Worm (Caenorhabditis elegans): Measurements from ENCODE around the gene tbc-13.

The tbc-13 gene

DNA sequence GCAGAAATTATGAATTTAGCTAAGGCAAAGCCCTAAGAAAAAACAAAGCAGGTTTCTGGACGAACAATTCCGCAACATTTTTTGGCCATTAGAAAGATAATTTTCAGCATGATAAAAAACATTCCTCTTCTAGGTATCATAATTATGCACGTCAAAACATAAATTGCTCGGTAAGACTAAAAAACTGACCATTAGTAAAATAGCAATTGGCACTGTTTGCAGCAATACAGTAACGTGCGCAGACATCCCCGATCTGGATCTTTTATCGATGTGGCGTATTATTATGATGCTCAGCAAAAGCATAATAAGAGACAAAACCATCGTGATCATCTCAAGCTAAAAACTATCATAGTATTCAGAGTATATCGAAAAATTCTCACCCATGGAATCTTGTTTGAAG is 8.4 kb upstream of the tbc-13 start:
- TF ChIP-seq eor-1 (tag; optimal IDR thresholded peaks at IDR 0.05) (no peak), nhr-77 (tag; optimal IDR thresholded peaks at IDR 0.05) (no peak), ZK546.5 (tag; optimal IDR thresholded peaks at IDR 0.05) (no peak), elt-3 (tag; optimal IDR thresholded peaks at IDR 0.05) (no peak), R02D3.7 (tag; optimal IDR thresholded peaks at IDR 0.05) (no peak), ceh-82 (tag; optimal IDR thresholded peaks at IDR 0.05) (no peak), nfya-1 (tag; optimal IDR thresholded peaks at IDR 0.05; ENCODE audit: insufficient read depth) (no peak), pqm-1 (tag; optimal IDR thresholded peaks at IDR 0.05) (no peak), lin-39 (tag; optimal IDR thresholded peaks at IDR 0.05) (no peak), skn-1 (tag; optimal IDR thresholded peaks at IDR 0.05) (no peak), nhr-76 (tag; optimal IDR thresholded peaks at IDR 0.05) (no peak), nhr-28 (tag; optimal IDR thresholded peaks at IDR 0.05) (no peak)

DNA sequence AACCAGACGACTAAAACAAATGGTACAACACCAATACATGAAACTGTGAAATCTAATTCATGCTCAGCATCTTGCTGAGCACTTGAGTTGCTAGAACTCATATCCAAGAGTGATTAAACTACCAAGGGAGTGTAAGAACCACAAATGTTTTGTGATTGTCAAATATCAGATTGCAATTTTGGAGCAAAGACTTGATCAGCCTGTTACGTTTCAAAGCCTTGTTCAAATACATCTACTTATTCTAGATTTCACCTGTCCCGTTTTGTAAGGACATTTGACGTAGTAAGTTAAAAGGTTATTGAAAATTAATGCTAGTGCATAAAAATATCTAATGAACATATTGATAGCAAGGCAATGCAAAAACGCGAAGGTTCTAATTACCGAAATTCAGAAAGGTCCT is 7.5 kb upstream of the tbc-13 start, which contains the start of gene F45E6.1:
F45E6.1 (minus strand) TSS at position 101 of the 400 bp plus-strand sequence.
- TF ChIP-seq aly-2 (tag; optimal IDR thresholded peaks at IDR 0.05) (no peak), ceh-28 (tag; optimal IDR thresholded peaks at IDR 0.05) (no peak), pha-4 (tag; optimal IDR thresholded peaks at IDR 0.05) (no peak), fkh-2 (tag; optimal IDR thresholded peaks at IDR 0.05) (no peak), nhr-25 (tag; optimal IDR thresholded peaks at IDR 0.05) (no peak), nhr-237 (tag; optimal IDR thresholded peaks at IDR 0.05) (no peak), elt-1 (tag; optimal IDR thresholded peaks at IDR 0.05) (no peak), pqm-1 (tag; optimal IDR thresholded peaks at IDR 0.05) (no peak), nhr-67 (tag; optimal IDR thresholded peaks at IDR 0.05) (no peak), mdl-1 (tag; optimal IDR thresholded peaks at IDR 0.05) (no peak), nhr-76 (tag; optimal IDR thresholded peaks at IDR 0.05) (no peak), fos-1 (tag; optimal IDR thresholded peaks at IDR 0.05) (no peak), elt-2 (tag; optimal IDR thresholded peaks at IDR 0.05) (no peak)

ce11 chrX:12478465-12478864 is 6.4 kb upstream of the tbc-13 start:
- TF ChIP-seq R02D3.7 (tag; optimal IDR thresholded peaks at IDR 0.05) (no peak), nhr-28 (tag; optimal IDR thresholded peaks at IDR 0.05) (no peak), elt-2 (tag; optimal IDR thresholded peaks at IDR 0.05) (peak; percentile 42), lin-15B (tag; optimal IDR thresholded peaks at IDR 0.05) (no peak), pha-4 (tag; optimal IDR thresholded peaks at IDR 0.05) (peak; percentile 70), egl-5 (tag; optimal IDR thresholded peaks at IDR 0.05) (no peak), nhr-12 (tag; optimal IDR thresholded peaks at IDR 0.05) (no peak), elt-3 (tag; optimal IDR thresholded peaks at IDR 0.05) (no peak), snpc-4 (tag; optimal IDR thresholded peaks at IDR 0.05) (no peak), nhr-67 (tag; optimal IDR thresholded peaks at IDR 0.05) (no peak), daf-12 (tag; optimal IDR thresholded peaks at IDR 0.05) (no peak), ceh-82 (tag; optimal IDR thresholded peaks at IDR 0.05) (no peak), fkh-2 (tag; optimal IDR thresholded peaks at IDR 0.05) (no peak), pqm-1 (tag; optimal IDR thresholded peaks at IDR 0.05) (peak; percentile 60), jun-1 (tag; optimal IDR thresholded peaks at IDR 0.05) (no peak), mml-1 (tag; optimal IDR thresholded peaks at IDR 0.05) (no peak), zag-1 (tag; optimal IDR thresholded peaks at IDR 0.05) (no peak)

- TF ChIP-seq nhr-25 (tag; optimal IDR thresholded peaks at IDR 0.05) (no peak), nhr-12 (tag; optimal IDR thresholded peaks at IDR 0.05) (no peak), elt-2 (tag; optimal IDR thresholded peaks at IDR 0.05) (no peak), snpc-4 (tag; optimal IDR thresholded peaks at IDR 0.05) (no peak), tbx-2 (tag; optimal IDR thresholded peaks at IDR 0.05) (no peak), ztf-11 (tag; optimal IDR thresholded peaks at IDR 0.05) (no peak), nhr-67 (tag; optimal IDR thresholded peaks at IDR 0.05) (no peak), nhr-43 (tag; optimal IDR thresholded peaks at IDR 0.05; ENCODE audit: poor library complexity, severe bottlenecking) (no peak)
Measured at ce11 chrX:12479027-12479426, 5.8 kb upstream of the tbc-13 start.

DNA sequence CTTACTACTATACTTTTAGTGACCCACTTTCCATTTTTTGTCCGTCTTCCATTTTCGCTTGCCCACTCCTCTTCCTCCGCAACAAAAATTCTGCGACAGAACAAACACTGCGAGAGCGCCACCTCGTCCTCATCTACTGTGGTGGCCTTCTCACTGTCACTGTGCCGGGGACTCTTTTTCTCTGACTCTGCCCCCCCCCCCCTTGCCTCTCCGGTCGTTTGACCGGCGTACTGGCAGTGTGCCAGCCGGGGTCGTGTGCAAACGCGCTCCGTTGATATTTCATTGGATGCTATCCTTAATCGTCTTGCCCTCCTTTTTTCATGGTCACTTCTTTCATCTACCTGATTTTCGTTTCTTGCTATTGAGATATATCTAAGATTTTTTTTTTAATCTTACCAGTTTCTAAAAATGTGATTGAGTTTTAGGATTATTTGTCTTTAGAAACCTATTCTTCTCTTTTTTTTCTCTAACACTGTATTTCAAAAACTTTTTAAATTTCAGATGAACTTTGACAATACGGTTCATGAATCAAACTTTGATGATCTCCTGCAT is 4.3 kb upstream of the tbc-13 start, which contains the start of gene atf-6:
atf-6 (plus strand) TSS at position 502 of the 552 bp plus-strand sequence.
- peak; percentile 84 for TF ChIP-seq nfya-1 (tag; optimal IDR thresholded peaks at IDR 0.05; ENCODE audit: insufficient read depth)
- peak; percentile 43 for TF ChIP-seq snpc-4 (tag; optimal IDR thresholded peaks at IDR 0.05)
- TF ChIP-seq ceh-16 (tag; optimal IDR thresholded peaks at IDR 0.05): no peak
- TF ChIP-seq egl-27 (tag; optimal IDR thresholded peaks at IDR 0.05): no peak
- TF ChIP-seq nhr-77 (tag; optimal IDR thresholded peaks at IDR 0.05): no peak
- no peak for TF ChIP-seq ZK546.5 (tag; optimal IDR thresholded peaks at IDR 0.05)
- TF ChIP-seq R02D3.7 (tag; optimal IDR thresholded peaks at IDR 0.05): peak; percentile 15
- TF ChIP-seq ztf-4 (tag; optimal IDR thresholded peaks at IDR 0.05): no peak
- no peak for TF ChIP-seq ztf-11 (tag; optimal IDR thresholded peaks at IDR 0.05)
- TF ChIP-seq nhr-43 (tag; optimal IDR thresholded peaks at IDR 0.05; ENCODE audit: poor library complexity, severe bottlenecking): peak; percentile 65
- TF ChIP-seq pha-4 (tag; optimal IDR thresholded peaks at IDR 0.05): peak; percentile 90
- peak; percentile 78 for TF ChIP-seq lin-15B (tag; optimal IDR thresholded peaks at IDR 0.05)
- TF ChIP-seq ceh-9 (tag; optimal IDR thresholded peaks at IDR 0.05): no peak
- peak; percentile 61 for TF ChIP-seq ceh-28 (tag; optimal IDR thresholded peaks at IDR 0.05)
- TF ChIP-seq nhr-25 (tag; optimal IDR thresholded peaks at IDR 0.05): peak; percentile 82
- no peak for TF ChIP-seq nhr-28 (tag; optimal IDR thresholded peaks at IDR 0.05)
- TF ChIP-seq nhr-11 (tag; optimal IDR thresholded peaks at IDR 0.05): no peak
- peak; percentile 79 for TF ChIP-seq tbx-2 (tag; optimal IDR thresholded peaks at IDR 0.05)
- TF ChIP-seq skn-1 (tag; optimal IDR thresholded peaks at IDR 0.05): peak; percentile 53
- no peak for TF ChIP-seq daf-12 (tag; optimal IDR thresholded peaks at IDR 0.05)
- no peak for TF ChIP-seq nhr-237 (tag; optimal IDR thresholded peaks at IDR 0.05)
- TF ChIP-seq unc-62 (GFP tag; optimal IDR thresholded peaks at IDR 0.05): peak; percentile 51
- TF ChIP-seq unc-39 (tag; optimal IDR thresholded peaks at IDR 0.05): no peak
- no peak for TF ChIP-seq mml-1 (tag; optimal IDR thresholded peaks at IDR 0.05)
- TF ChIP-seq lin-39 (tag; optimal IDR thresholded peaks at IDR 0.05): peak; percentile 99
- TF ChIP-seq nhr-23 (tag; optimal IDR thresholded peaks at IDR 0.05): peak; percentile 96
